Worm (Caenorhabditis elegans): ENCODE data around the gene srbc-24.

srbc-24 gene

DNA sequence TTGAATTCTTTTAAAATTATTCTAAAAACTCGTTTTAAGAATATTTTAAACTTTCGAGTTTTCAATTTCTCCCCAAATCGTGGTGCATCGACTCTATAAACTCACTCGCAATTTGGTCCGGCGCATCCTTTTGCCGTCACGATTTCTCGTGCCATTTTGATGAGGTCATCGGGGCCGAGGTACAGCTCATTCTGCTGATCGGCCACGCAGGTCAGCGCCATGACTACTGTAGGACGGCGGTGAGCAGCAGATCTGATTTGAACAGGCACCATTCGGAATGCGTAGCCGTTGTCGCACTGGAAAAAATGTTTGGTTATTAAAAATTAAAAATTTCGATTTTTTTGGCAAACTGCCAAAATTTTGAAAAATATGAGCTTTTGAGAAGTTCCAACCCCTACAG is 18.9 kb upstream of the srbc-24 start:
- TF ChIP-seq unc-39 (tag; optimal IDR thresholded peaks at IDR 0.05) (no peak), hmg-11 (tag; optimal IDR thresholded peaks at IDR 0.05) (peak; percentile 12)

DNA sequence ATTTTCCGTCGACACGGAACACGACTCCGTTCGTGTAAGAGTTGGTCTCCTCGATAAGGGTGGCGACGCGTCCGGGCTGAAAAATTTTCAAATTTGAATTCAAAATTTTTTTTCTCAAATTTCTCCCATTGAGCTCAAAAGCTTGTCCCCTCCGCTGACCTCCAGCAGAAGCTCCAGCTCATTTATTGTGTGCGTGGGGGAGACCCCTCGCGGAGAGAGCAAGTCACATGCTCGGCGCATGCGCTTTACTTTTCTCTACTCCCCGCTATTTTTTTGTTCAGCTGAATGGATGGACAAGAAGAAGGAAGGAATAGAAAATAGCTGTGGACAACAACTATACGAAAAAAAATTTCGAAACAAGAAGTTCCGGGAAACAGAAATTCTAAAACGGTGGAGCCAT is 18.0 kb upstream of the srbc-24 start:
- TF ChIP-seq jun-1 (tag; optimal IDR thresholded peaks at IDR 0.05) (peak; percentile 28), pqm-1 (tag; optimal IDR thresholded peaks at IDR 0.05) (peak; percentile 11), eor-1 (tag; optimal IDR thresholded peaks at IDR 0.05) (no peak), nhr-12 (tag; optimal IDR thresholded peaks at IDR 0.05) (no peak), egl-5 (tag; optimal IDR thresholded peaks at IDR 0.05) (peak; percentile 42), nfya-1 (tag; optimal IDR thresholded peaks at IDR 0.05; ENCODE audit: insufficient read depth) (peak; percentile 86), snpc-4 (tag; optimal IDR thresholded peaks at IDR 0.05) (peak; percentile 50), unc-39 (tag; optimal IDR thresholded peaks at IDR 0.05) (no peak), mml-1 (tag; optimal IDR thresholded peaks at IDR 0.05) (peak; percentile 93), mdl-1 (tag; optimal IDR thresholded peaks at IDR 0.05) (peak; percentile 49), nhr-28 (tag; optimal IDR thresholded peaks at IDR 0.05) (no peak), nhr-77 (tag; optimal IDR thresholded peaks at IDR 0.05) (no peak), fkh-10 (GFP tag; optimal IDR thresholded peaks at IDR 0.05) (peak; percentile 68), ceh-82 (tag; optimal IDR thresholded peaks at IDR 0.05) (no peak), lin-39 (tag; optimal IDR thresholded peaks at IDR 0.05) (peak; percentile 74), hmg-11 (tag; optimal IDR thresholded peaks at IDR 0.05) (peak; percentile 80), R02D3.7 (tag; optimal IDR thresholded peaks at IDR 0.05) (no peak), tbx-2 (tag; optimal IDR thresholded peaks at IDR 0.05) (peak; percentile 7), ama-1 (optimal IDR thresholded peaks at IDR 0.05) (no peak), skn-1 (tag; optimal IDR thresholded peaks at IDR 0.05) (no peak), sea-2 (GFP tag; optimal IDR thresholded peaks at IDR 0.05) (no peak), nhr-25 (tag; optimal IDR thresholded peaks at IDR 0.05) (no peak), pha-4 (tag; optimal IDR thresholded peaks at IDR 0.05) (peak; percentile 50), lsy-12 (tag; optimal IDR thresholded peaks at IDR 0.05) (no peak), elt-2 (tag; optimal IDR thresholded peaks at IDR 0.05) (peak; percentile 5), ztf-11 (tag; optimal IDR thresholded peaks at IDR 0.05) (no peak)

DNA sequence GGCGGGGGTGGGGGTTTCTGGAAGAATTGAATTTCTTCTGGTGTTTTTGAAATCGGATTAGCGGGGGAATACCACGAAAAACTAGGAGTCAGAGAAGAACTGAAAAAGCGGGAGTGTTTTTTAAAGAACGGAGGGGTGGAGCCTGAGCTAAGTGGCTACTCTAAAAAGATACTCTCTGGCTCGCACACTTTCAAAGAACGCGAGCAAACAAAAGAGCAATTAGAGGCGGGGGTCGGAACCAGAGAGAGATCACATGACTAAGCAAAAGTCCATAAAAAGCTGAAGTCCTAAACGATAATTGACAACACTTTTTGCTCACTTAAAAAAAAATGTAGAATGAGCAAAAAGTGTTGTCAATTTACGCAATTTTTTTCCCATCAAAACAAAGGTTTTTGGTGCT is 17.2 kb upstream of the srbc-24 start:
- no peak for TF ChIP-seq hmg-11 (tag; optimal IDR thresholded peaks at IDR 0.05)
- peak; percentile 56 for TF ChIP-seq lin-39 (tag; optimal IDR thresholded peaks at IDR 0.05)
- no peak for TF ChIP-seq nhr-23 (tag; optimal IDR thresholded peaks at IDR 0.05)
- TF ChIP-seq zag-1 (tag; optimal IDR thresholded peaks at IDR 0.05) = no peak
- peak; percentile 35 for TF ChIP-seq nfya-1 (tag; optimal IDR thresholded peaks at IDR 0.05; ENCODE audit: insufficient read depth)
- no peak for TF ChIP-seq nhr-25 (tag; optimal IDR thresholded peaks at IDR 0.05)

DNA sequence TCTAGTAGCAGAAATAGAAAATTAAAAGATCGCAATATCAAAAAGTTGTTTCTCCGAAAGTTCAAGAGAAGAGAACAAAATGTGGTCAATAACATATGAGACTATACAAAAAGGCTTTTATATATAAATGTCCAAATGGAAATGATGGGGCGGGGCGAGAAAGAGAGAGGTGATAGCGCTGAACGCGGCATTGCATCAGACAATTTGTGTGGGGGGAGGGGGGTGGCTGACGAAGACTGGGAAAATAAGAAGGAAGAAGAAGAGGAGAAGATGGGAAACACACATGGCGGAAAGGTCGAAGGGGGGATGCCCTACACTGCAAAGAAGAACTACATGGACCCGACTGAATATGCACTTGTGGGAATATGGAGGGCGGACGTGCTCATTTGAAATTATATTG is 16.2 kb upstream of the srbc-24 start:
- TF ChIP-seq hmg-11 (tag; optimal IDR thresholded peaks at IDR 0.05) (peak; percentile 54), elt-3 (tag; optimal IDR thresholded peaks at IDR 0.05) (no peak), nfya-1 (tag; optimal IDR thresholded peaks at IDR 0.05; ENCODE audit: insufficient read depth) (peak; percentile 52), egl-27 (tag; optimal IDR thresholded peaks at IDR 0.05) (no peak), nhr-237 (tag; optimal IDR thresholded peaks at IDR 0.05) (no peak), unc-39 (tag; optimal IDR thresholded peaks at IDR 0.05) (no peak), ceh-16 (tag; optimal IDR thresholded peaks at IDR 0.05) (no peak), fkh-10 (GFP tag; optimal IDR thresholded peaks at IDR 0.05) (peak; percentile 27), ztf-11 (tag; optimal IDR thresholded peaks at IDR 0.05) (no peak), lin-39 (tag; optimal IDR thresholded peaks at IDR 0.05) (peak; percentile 39), eor-1 (tag; optimal IDR thresholded peaks at IDR 0.05) (no peak), mdl-1 (tag; optimal IDR thresholded peaks at IDR 0.05) (no peak), sea-2 (GFP tag; optimal IDR thresholded peaks at IDR 0.05) (no peak), nhr-77 (tag; optimal IDR thresholded peaks at IDR 0.05) (no peak), ZK546.5 (tag; optimal IDR thresholded peaks at IDR 0.05) (no peak), jun-1 (tag; optimal IDR thresholded peaks at IDR 0.05) (peak; percentile 86), skn-1 (tag; optimal IDR thresholded peaks at IDR 0.05) (no peak), R02D3.7 (tag; optimal IDR thresholded peaks at IDR 0.05) (no peak), tbx-2 (tag; optimal IDR thresholded peaks at IDR 0.05) (no peak), snpc-4 (tag; optimal IDR thresholded peaks at IDR 0.05) (peak; percentile 23), ceh-82 (tag; optimal IDR thresholded peaks at IDR 0.05) (no peak), nhr-25 (tag; optimal IDR thresholded peaks at IDR 0.05) (no peak), elt-2 (tag; optimal IDR thresholded peaks at IDR 0.05) (peak; percentile 11)

DNA sequence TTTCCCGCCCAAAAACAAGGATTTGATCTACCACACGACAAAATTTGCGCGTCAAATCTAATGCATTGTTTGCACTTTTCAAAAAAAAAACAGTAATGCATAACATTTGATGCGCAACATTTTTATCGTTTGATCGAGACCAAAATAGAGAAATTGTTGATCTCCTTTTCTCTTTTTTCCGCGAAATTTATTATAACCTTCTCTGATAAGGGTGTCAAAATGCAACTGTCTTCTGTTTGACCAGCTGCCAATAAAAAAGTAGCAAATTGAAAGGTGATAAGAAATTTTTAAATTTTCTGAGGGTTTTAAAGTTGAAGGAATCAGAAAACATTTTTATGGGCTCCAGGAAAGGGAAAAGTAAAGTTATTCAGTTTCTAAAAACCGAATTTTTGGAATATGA is 14.5 kb upstream of the srbc-24 start:
- TF ChIP-seq nhr-76 (tag; optimal IDR thresholded peaks at IDR 0.05) (peak; percentile 59), ceh-82 (tag; optimal IDR thresholded peaks at IDR 0.05) (no peak), elt-2 (tag; optimal IDR thresholded peaks at IDR 0.05) (peak; percentile 10)
